Worm (Caenorhabditis elegans) whole organism, mixed stage, embryonic: ENCODE measurements around the gene lpin-1.

Experiments used
- blmp-1 ChIP-seq: fragments of 150-350 bp; optimal IDR thresholded peaks from 2 replicates; lab custom pipeline; 2014; ENCODE audit warnings: missing biosample characterization, missing genetic modification characterization
- ceh-39 ChIP-seq: fragments of 150-350 bp; optimal IDR thresholded peaks from 2 replicates; lab custom pipeline; 2014; ENCODE audit warnings: missing biosample characterization, missing genetic modification characterization
- ceh-43 ChIP-seq: fragments of 200-800 bp; sonication (Bioruptor generic); optimal IDR thresholded peaks from 2 replicates; lab custom pipeline; 2018; ENCODE audit warnings: mild to moderate bottlenecking, missing genetic modification characterization, moderate library complexity, missing compliant biosample characterization
- ceh-83 ChIP-seq: fragments of 200-800 bp; sonication (Bioruptor generic); optimal IDR thresholded peaks from 2 replicates; lab custom pipeline; 2018; ENCODE audit warnings: mild to moderate bottlenecking, missing genetic modification characterization, missing compliant biosample characterization
- ces-1 ChIP-seq: fragments of 150-350 bp; optimal IDR thresholded peaks from 2 replicates; lab custom pipeline; 2014; ENCODE audit warnings: missing biosample characterization, missing genetic modification reagents, missing genetic modification characterization
- cnd-1 ChIP-seq: fragments of 200-800 bp; sonication (Bioruptor generic); optimal IDR thresholded peaks from 2 replicates; lab custom pipeline; 2018; ENCODE audit warnings: mild to moderate bottlenecking, missing genetic modification characterization, missing compliant biosample characterization
- drap-1 ChIP-seq: fragments of 200-800 bp; sonication (Bioruptor generic); optimal IDR thresholded peaks from 3 replicates; lab custom pipeline; 2018; ENCODE audit warnings: mild to moderate bottlenecking, missing genetic modification characterization, missing compliant biosample characterization
- elt-1 ChIP-seq: sonication (generic microtip); optimal IDR thresholded peaks from 2 replicates; lab custom pipeline; 2017; ENCODE audit warnings: missing genetic modification characterization, mild to moderate bottlenecking, missing compliant biosample characterization, antibody characterized with exemption, moderate library complexity, borderline replicate concordance; ENCODE audit not compliant: insufficient read depth
- elt-3 ChIP-seq: fragments of 150-350 bp; optimal IDR thresholded peaks from 2 replicates; lab custom pipeline; 2014; ENCODE audit warnings: missing biosample characterization, missing genetic modification characterization
- flh-1 ChIP-seq: fragments of 200-800 bp; sonication (Bioruptor generic); optimal IDR thresholded peaks from 2 replicates; lab custom pipeline; 2018; ENCODE audit warnings: mild to moderate bottlenecking, missing genetic modification characterization, moderate library complexity, missing compliant biosample characterization
- ham-2 ChIP-seq: fragments of 200-800 bp; sonication (Bioruptor generic); optimal IDR thresholded peaks from 2 replicates; lab custom pipeline; 2018; ENCODE audit warnings: mild to moderate bottlenecking, missing genetic modification characterization, missing compliant biosample characterization
- hlh-1 ChIP-seq: fragments of 150-350 bp; optimal IDR thresholded peaks from 2 replicates; lab custom pipeline; 2014; ENCODE audit warnings: missing biosample characterization, missing genetic modification reagents, missing genetic modification characterization
- lin-13 ChIP-seq: fragments of 150-350 bp; optimal IDR thresholded peaks from 2 replicates; lab custom pipeline; 2014; ENCODE audit warnings: missing biosample characterization, missing genetic modification characterization
- lin-32 ChIP-seq: fragments of 200-800 bp; sonication (Bioruptor generic); optimal IDR thresholded peaks from 2 replicates; lab custom pipeline; 2018; ENCODE audit warnings: mild to moderate bottlenecking, missing genetic modification characterization, missing compliant biosample characterization
- mab-5 ChIP-seq: fragments of 150-350 bp; optimal IDR thresholded peaks from 2 replicates; lab custom pipeline; 2014; ENCODE audit warnings: missing biosample characterization, missing genetic modification characterization
- mep-1 ChIP-seq: fragments of 150-350 bp; optimal IDR thresholded peaks from 2 replicates; lab custom pipeline; 2017; ENCODE audit warnings: missing biosample characterization, missing genetic modification reagents, missing genetic modification characterization, inconsistent platforms
- nhr-12 ChIP-seq: fragments of 150-350 bp; optimal IDR thresholded peaks from 2 replicates; lab custom pipeline; 2014; ENCODE audit warnings: missing biosample characterization, missing genetic modification characterization
- nhr-2 ChIP-seq: fragments of 150-350 bp; optimal IDR thresholded peaks from 2 replicates; lab custom pipeline; 2014; ENCODE audit warnings: missing biosample characterization, missing genetic modification characterization
- nhr-237 ChIP-seq: fragments of 150-350 bp; optimal IDR thresholded peaks from 2 replicates; lab custom pipeline; 2014; ENCODE audit warnings: missing biosample characterization, missing genetic modification characterization
- nhr-76 ChIP-seq: sonication (generic microtip); optimal IDR thresholded peaks from 2 replicates; lab custom pipeline; 2017; ENCODE audit warnings: missing biosample characterization, missing genetic modification characterization
- pha-4 ChIP-seq: fragments of 150-350 bp; optimal IDR thresholded peaks from 2 replicates; lab custom pipeline; 2018; ENCODE audit warnings: missing biosample characterization, missing genetic modification reagents, missing genetic modification characterization
- snpc-4 ChIP-seq: fragments of 150-350 bp; optimal IDR thresholded peaks from 2 replicates; lab custom pipeline; 2014; ENCODE audit warnings: missing biosample characterization, missing genetic modification characterization
- sptf-1 ChIP-seq: sonication (generic microtip); optimal IDR thresholded peaks from 2 replicates; lab custom pipeline; 2017; ENCODE audit warnings: mild to moderate bottlenecking, missing genetic modification characterization, moderate library complexity, missing compliant biosample characterization
- tbx-8 ChIP-seq: fragments of 200-800 bp; sonication (Bioruptor generic); optimal IDR thresholded peaks from 2 replicates; lab custom pipeline; 2018; ENCODE audit warnings: mild to moderate bottlenecking, missing genetic modification characterization, moderate library complexity, missing compliant biosample characterization
- unc-120 ChIP-seq: sonication (generic microtip); optimal IDR thresholded peaks from 2 replicates; lab custom pipeline; 2017; ENCODE audit warnings: missing genetic modification characterization, missing compliant biosample characterization; ENCODE audit not compliant: poor library complexity, severe bottlenecking
- unc-39 ChIP-seq: fragments of 150-350 bp; optimal IDR thresholded peaks from 2 replicates; lab custom pipeline; 2014; ENCODE audit warnings: missing biosample characterization, missing genetic modification characterization
- unc-62 ChIP-seq: fragments of 150-350 bp; optimal IDR thresholded peaks from 2 replicates; lab custom pipeline; 2014; ENCODE audit warnings: missing biosample characterization, missing genetic modification reagents, missing genetic modification characterization
- ztf-11 ChIP-seq: fragments of 150-350 bp; optimal IDR thresholded peaks from 2 replicates; lab custom pipeline; 2014; ENCODE audit warnings: missing biosample characterization, missing genetic modification characterization

The lpin-1 gene

ce11 chrV:13608486-13608885, 45.4 kb downstream of the lpin-1 start:
- no peak for TF ChIP-seq cnd-1
- no peak for TF ChIP-seq unc-39 (tag; lab: Kevin White, UChicago)
- TF ChIP-seq unc-120 (tag; lab: Kevin White, UChicago), result no peak
- TF ChIP-seq pha-4 (tag; lab: Kevin White, UChicago), result no peak
- TF ChIP-seq nhr-12 (tag; lab: Kevin White, UChicago), result no peak
- TF ChIP-seq blmp-1, result no peak
- no peak for TF ChIP-seq sptf-1
- TF ChIP-seq mep-1 (tag; lab: Kevin White, UChicago), result no peak
- no peak for TF ChIP-seq hlh-1 (tag; lab: Kevin White, UChicago)
- no peak for TF ChIP-seq lin-32
- TF ChIP-seq nhr-237 (tag; lab: Kevin White, UChicago), result no peak
- no peak for TF ChIP-seq ces-1 (GFP tag; lab: Kevin White, UChicago)
- TF ChIP-seq ham-2 (GFP tag; lab: Kevin White, UChicago), result no peak
- no peak for TF ChIP-seq elt-1 (tag; lab: Kevin White, UChicago)
- TF ChIP-seq drap-1, result no peak
- TF ChIP-seq tbx-8 (GFP tag; lab: Kevin White, UChicago), result no peak
- no peak for TF ChIP-seq snpc-4
- TF ChIP-seq ztf-11 (tag; lab: Kevin White, UChicago), result no peak
- no peak for TF ChIP-seq nhr-2 (tag; lab: Kevin White, UChicago)

ce11 chrV:13606651-13607242, 47.2 kb downstream of the lpin-1 start, which contains the start of gene fmo-4:
fmo-4 (minus strand) TSS chrV:13606701.
- TF ChIP-seq ham-2 (GFP tag; lab: Kevin White, UChicago), result no peak
- no peak for TF ChIP-seq hlh-1 (tag; lab: Kevin White, UChicago)
- no peak for TF ChIP-seq ceh-43 (GFP tag; lab: Kevin White, UChicago)
- TF ChIP-seq nhr-2 (tag; lab: Kevin White, UChicago), result no peak
- no peak for TF ChIP-seq snpc-4
- TF ChIP-seq elt-3 (tag; lab: Kevin White, UChicago), result no peak
- TF ChIP-seq tbx-8 (GFP tag; lab: Kevin White, UChicago), result no peak
- no peak for TF ChIP-seq lin-13 (tag; lab: Kevin White, UChicago)
- no peak for TF ChIP-seq ceh-39
- TF ChIP-seq cnd-1, result no peak
- no peak for TF ChIP-seq sptf-1
- TF ChIP-seq elt-1 (tag; lab: Kevin White, UChicago), result no peak
- no peak for TF ChIP-seq blmp-1
- no peak for TF ChIP-seq flh-1
- no peak for TF ChIP-seq ceh-83 (GFP tag; lab: Kevin White, UChicago)

- TF ChIP-seq elt-1 (tag; lab: Kevin White, UChicago) (no peak), mab-5 (tag; lab: Kevin White, UChicago) (no peak), unc-62 (GFP tag; lab: Kevin White, UChicago) (no peak), nhr-76 (tag; lab: Kevin White, UChicago) (no peak), drap-1 (no peak), unc-120 (tag; lab: Kevin White, UChicago) (no peak), ceh-39 (no peak), ces-1 (GFP tag; lab: Kevin White, UChicago) (no peak), tbx-8 (GFP tag; lab: Kevin White, UChicago) (no peak), ceh-43 (GFP tag; lab: Kevin White, UChicago) (no peak), sptf-1 (no peak), nhr-237 (tag; lab: Kevin White, UChicago) (no peak), snpc-4 (no peak), ceh-83 (GFP tag; lab: Kevin White, UChicago) (no peak), elt-3 (tag; lab: Kevin White, UChicago) (no peak)
These were observed 53.0 kb downstream of the lpin-1 start, which contains the start of gene rdy-2 for ce11 chrV:13600882-13601281. rdy-2 (minus strand) TSS chrV:13600982.
